Fruit fly (Drosophila melanogaster) whole organism, embryonic: ENCODE measurements around the gene CG12420.

Source experiments
- ATbp ChIP-seq: fragments of 200-800 bp; sonication (Bioruptor generic); optimal IDR thresholded peaks from 2 replicates; lab custom pipeline; 2017; ENCODE audit warnings: missing biosample characterization, mild to moderate bottlenecking, missing genetic modification characterization, missing genetic modification reagents
- Ada2b ChIP-seq: fragments of 200-800 bp; sonication (Bioruptor generic); IDR thresholded peaks from 2 replicates; pipeline ENCODE4 v1.3.6; 2022; ENCODE audit warnings: missing biosample characterization, missing genetic modification characterization
- B-H1 ChIP-seq: fragments of 200-800 bp; sonication (Bioruptor generic); IDR thresholded peaks from 3 replicates; pipeline ENCODE4 v1.3.6; 2022; ENCODE audit warnings: missing biosample characterization, missing genetic modification characterization
- CG11093 ChIP-seq: fragments of 200-800 bp; sonication (Bioruptor generic); IDR thresholded peaks from 3 replicates; pipeline ENCODE4 v1.3.6; 2022; ENCODE audit warnings: missing biosample characterization, missing genetic modification characterization
- CG12299 ChIP-seq: fragments of 200-800 bp; sonication (Bioruptor generic); optimal IDR thresholded peaks from 2 replicates; lab custom pipeline; 2018; ENCODE audit warnings: missing biosample characterization, mild to moderate bottlenecking, missing genetic modification characterization
- CG13296 ChIP-seq: fragments of 200-800 bp; sonication (Bioruptor generic); optimal IDR thresholded peaks from 3 replicates; lab custom pipeline; 2018; ENCODE audit warnings: missing biosample characterization, mild to moderate bottlenecking, missing genetic modification characterization
- CG13894 ChIP-seq: fragments of 200-800 bp; sonication (Bioruptor generic); optimal IDR thresholded peaks from 3 replicates; lab custom pipeline; 2018; ENCODE audit warnings: missing biosample characterization, mild to moderate bottlenecking, missing genetic modification characterization, moderate library complexity
- CG14441 ChIP-seq: fragments of 200-800 bp; sonication (Bioruptor generic); IDR thresholded peaks from 2 replicates; pipeline ENCODE4 v1.3.6; 2022; ENCODE audit warnings: missing biosample characterization, missing genetic modification characterization
- CG15011 ChIP-seq: fragments of 200-800 bp; sonication (Bioruptor generic); optimal IDR thresholded peaks from 3 replicates; lab custom pipeline; 2018; ENCODE audit warnings: missing biosample characterization, mild to moderate bottlenecking, missing genetic modification characterization
- CG15514 ChIP-seq: fragments of 200-800 bp; sonication (Bioruptor generic); optimal IDR thresholded peaks from 3 replicates; lab custom pipeline; 2017; ENCODE audit warnings: missing biosample characterization, missing genetic modification characterization, mild to moderate bottlenecking, moderate library complexity, missing genetic modification reagents
- CG1602 ChIP-seq: fragments of 200-800 bp; sonication (Bioruptor generic); optimal IDR thresholded peaks from 3 replicates; lab custom pipeline; 2016; ENCODE audit warnings: missing biosample characterization, missing genetic modification characterization
- CG17385 ChIP-seq: fragments of 200-800 bp; sonication (Bioruptor generic); optimal IDR thresholded peaks from 3 replicates; lab custom pipeline; 2018; ENCODE audit warnings: missing biosample characterization, mild to moderate bottlenecking, missing genetic modification characterization
- CG17829 ChIP-seq: fragments of 200-800 bp; optimal IDR thresholded peaks from 2 replicates; lab custom pipeline; 2019; ENCODE audit warnings: missing biosample characterization, mild to moderate bottlenecking, missing genetic modification characterization, moderate library complexity
- CG18262 ChIP-seq: fragments of 200-800 bp; optimal IDR thresholded peaks from 3 replicates; lab custom pipeline; 2019; ENCODE audit warnings: missing biosample characterization, mild to moderate bottlenecking, missing genetic modification characterization, moderate library complexity
- CG18476 ChIP-seq: fragments of 200-800 bp; sonication (Bioruptor generic); optimal IDR thresholded peaks from 2 replicates; lab custom pipeline; 2016; ENCODE audit warnings: missing biosample characterization, mild to moderate bottlenecking, missing genetic modification characterization
- CG31224 ChIP-seq: fragments of 200-800 bp; sonication (Bioruptor generic); IDR thresholded peaks from 2 replicates; pipeline ENCODE4 v1.3.6; 2022; ENCODE audit warnings: missing biosample characterization, missing genetic modification characterization
- CG33213 ChIP-seq: fragments of 200-800 bp; sonication (Bioruptor generic); optimal IDR thresholded peaks from 3 replicates; lab custom pipeline; 2016; ENCODE audit warnings: missing biosample characterization, missing genetic modification characterization
- CG6689 ChIP-seq: fragments of 200-800 bp; sonication (Bioruptor generic); IDR thresholded peaks from 2 replicates; pipeline ENCODE4 v1.3.6; 2022; ENCODE audit warnings: missing biosample characterization, missing genetic modification characterization
- CG7357 ChIP-seq: fragments of 200-800 bp; sonication (Bioruptor generic); IDR thresholded peaks from 3 replicates; pipeline ENCODE4 v1.3.6; 2022; ENCODE audit warnings: missing biosample characterization, missing genetic modification characterization
- CG7963 ChIP-seq: fragments of 200-800 bp; sonication (Bioruptor generic); IDR thresholded peaks from 3 replicates; pipeline ENCODE4 v1.3.6; 2022; ENCODE audit warnings: missing biosample characterization, missing genetic modification characterization; ENCODE audit not compliant: partially characterized antibody
- CHES-1-like ChIP-seq: fragments of 200-800 bp; sonication (Bioruptor generic); optimal IDR thresholded peaks from 2 replicates; lab custom pipeline; 2016; ENCODE audit warnings: missing biosample characterization, missing genetic modification characterization
- CkIIα-i1 ChIP-seq: fragments of 200-800 bp; sonication (Bioruptor generic); IDR thresholded peaks from 2 replicates; pipeline ENCODE4 v1.3.6; 2022; ENCODE audit warnings: missing biosample characterization, missing genetic modification characterization
- CrebB ChIP-seq: fragments of 200-800 bp; sonication (Bioruptor generic); optimal IDR thresholded peaks from 3 replicates; lab custom pipeline; 2018; ENCODE audit warnings: missing biosample characterization, mild to moderate bottlenecking, missing genetic modification characterization
- Doc2 ChIP-seq: fragments of 200-800 bp; sonication (Bioruptor generic); IDR thresholded peaks from 2 replicates; pipeline ENCODE4 v1.3.6; 2022; ENCODE audit warnings: missing biosample characterization, missing genetic modification characterization
- Dp ChIP-seq: fragments of 200-800 bp; sonication (Bioruptor generic); optimal IDR thresholded peaks from 2 replicates; lab custom pipeline; 2018; ENCODE audit warnings: missing biosample characterization, mild to moderate bottlenecking, missing genetic modification characterization, moderate library complexity
- Ets65A ChIP-seq: fragments of 200-800 bp; sonication (Bioruptor generic); peaks from one replicate; lab custom pipeline; 2016; ENCODE audit warnings: missing biosample characterization, missing genetic modification characterization
- Hand ChIP-seq: fragments of 200-800 bp; sonication (Bioruptor generic); optimal IDR thresholded peaks from 2 replicates; lab custom pipeline; 2017; ENCODE audit warnings: mild to moderate bottlenecking, missing biosample characterization, missing genetic modification reagents, missing genetic modification characterization
- Hmx ChIP-seq: fragments of 200-800 bp; sonication (Bioruptor generic); optimal IDR thresholded peaks from 2 replicates; lab custom pipeline; 2016; ENCODE audit warnings: missing biosample characterization, missing genetic modification characterization
- Kr ChIP-seq: fragments of 200-800 bp; sonication (Bioruptor generic); optimal IDR thresholded peaks from 2 replicates; lab custom pipeline; 2017; ENCODE audit warnings: missing biosample characterization, mild to moderate bottlenecking, missing genetic modification characterization
- Oaz ChIP-seq: fragments of 200-800 bp; sonication (Bioruptor generic); IDR thresholded peaks from 2 replicates; pipeline ENCODE4 v1.3.6; 2022; ENCODE audit warnings: missing biosample characterization, missing genetic modification characterization
- Poxn ChIP-seq: fragments of 200-800 bp; sonication (Bioruptor generic); IDR thresholded peaks from 2 replicates; pipeline ENCODE4 v1.3.6; 2022; ENCODE audit warnings: missing biosample characterization, missing genetic modification characterization
- Rfx ChIP-seq: fragments of 200-800 bp; sonication (Bioruptor generic); IDR thresholded peaks from 2 replicates; pipeline ENCODE4 v1.3.6; 2022; ENCODE audit warnings: missing biosample characterization, missing genetic modification characterization
- chinmo ChIP-seq: fragments of 200-800 bp; sonication (Bioruptor generic); IDR thresholded peaks from 4 replicates; pipeline ENCODE4 v1.3.6; 2022; ENCODE audit warnings: missing biosample characterization, missing genetic modification characterization; ENCODE audit not compliant: partially characterized antibody
- dmrt99B ChIP-seq: fragments of 200-800 bp; sonication (Bioruptor generic); optimal IDR thresholded peaks from 2 replicates; lab custom pipeline; 2018; ENCODE audit warnings: missing biosample characterization, mild to moderate bottlenecking, missing genetic modification characterization, moderate library complexity
- gce ChIP-seq: fragments of 200-800 bp; sonication (Bioruptor generic); IDR thresholded peaks from 3 replicates; pipeline ENCODE4 v1.3.6; 2022; ENCODE audit warnings: missing biosample characterization, missing genetic modification characterization
- gfzf ChIP-seq: fragments of 200-800 bp; sonication (Bioruptor generic); optimal IDR thresholded peaks from 2 replicates; lab custom pipeline; 2016; ENCODE audit warnings: missing biosample characterization, mild to moderate bottlenecking, missing genetic modification characterization, moderate library complexity
- grau ChIP-seq: fragments of 200-800 bp; optimal IDR thresholded peaks from 3 replicates; lab custom pipeline; 2019; ENCODE audit warnings: missing biosample characterization, mild to moderate bottlenecking, missing genetic modification characterization, moderate library complexity
- gt ChIP-seq: fragments of 200-800 bp; sonication (Bioruptor generic); IDR thresholded peaks from 2 replicates; pipeline ENCODE4 v1.3.6; 2022; ENCODE audit warnings: missing biosample characterization, missing genetic modification characterization
- h ChIP-seq: fragments of >200 bp; optimal IDR thresholded peaks from 2 replicates; lab custom pipeline; 2017
- ken ChIP-seq: fragments of 200-800 bp; sonication (Bioruptor generic); IDR thresholded peaks from 3 replicates; pipeline ENCODE4 v1.3.6; 2022; ENCODE audit warnings: missing biosample characterization, missing genetic modification characterization
- nau ChIP-seq: fragments of 200-800 bp; sonication (Bioruptor generic); optimal IDR thresholded peaks from 3 replicates; lab custom pipeline; 2017; ENCODE audit warnings: missing biosample characterization, mild to moderate bottlenecking, missing genetic modification characterization, missing genetic modification reagents
- org-1 ChIP-seq: fragments of 200-800 bp; sonication (Bioruptor generic); optimal IDR thresholded peaks from 2 replicates; lab custom pipeline; 2017; ENCODE audit warnings: missing biosample characterization, missing genetic modification characterization
- pros ChIP-seq: fragments of 200-800 bp; sonication (Bioruptor generic); optimal IDR thresholded peaks from 3 replicates; lab custom pipeline; 2019; ENCODE audit warnings: missing biosample characterization, mild to moderate bottlenecking, missing genetic modification characterization, moderate library complexity
- psq ChIP-seq: fragments of 200-800 bp; sonication (Bioruptor generic); optimal IDR thresholded peaks from 2 replicates; lab custom pipeline; 2017; ENCODE audit warnings: missing biosample characterization, missing genetic modification characterization
- rib ChIP-seq: fragments of 200-800 bp; sonication (Bioruptor generic); IDR thresholded peaks from 2 replicates; pipeline ENCODE4 v1.3.6; 2022; ENCODE audit warnings: missing biosample characterization, missing genetic modification characterization
- so ChIP-seq: fragments of 200-800 bp; sonication (Bioruptor generic); IDR thresholded peaks from 3 replicates; pipeline ENCODE4 v1.3.6; 2022; ENCODE audit warnings: missing biosample characterization, missing genetic modification characterization
- tap ChIP-seq: fragments of 200-800 bp; optimal IDR thresholded peaks from 3 replicates; lab custom pipeline; 2019; ENCODE audit warnings: missing biosample characterization, mild to moderate bottlenecking, missing genetic modification characterization, moderate library complexity
- tio ChIP-seq: fragments of 200-800 bp; sonication (Bioruptor generic); optimal IDR thresholded peaks from 2 replicates; lab custom pipeline; 2017; ENCODE audit warnings: missing biosample characterization, missing genetic modification characterization, inconsistent platforms
- ttk ChIP-seq: fragments of 200-800 bp; sonication (Bioruptor generic); IDR thresholded peaks from 2 replicates; pipeline ENCODE4 v2.1.2; 2022; ENCODE audit warnings: missing biosample characterization, missing genetic modification characterization
- vfl ChIP-seq: fragments of 200-800 bp; sonication (Bioruptor generic); optimal IDR thresholded peaks from 2 replicates; lab custom pipeline; 2016; ENCODE audit warnings: missing biosample characterization, missing genetic modification characterization

Gene CG12420

DNA sequence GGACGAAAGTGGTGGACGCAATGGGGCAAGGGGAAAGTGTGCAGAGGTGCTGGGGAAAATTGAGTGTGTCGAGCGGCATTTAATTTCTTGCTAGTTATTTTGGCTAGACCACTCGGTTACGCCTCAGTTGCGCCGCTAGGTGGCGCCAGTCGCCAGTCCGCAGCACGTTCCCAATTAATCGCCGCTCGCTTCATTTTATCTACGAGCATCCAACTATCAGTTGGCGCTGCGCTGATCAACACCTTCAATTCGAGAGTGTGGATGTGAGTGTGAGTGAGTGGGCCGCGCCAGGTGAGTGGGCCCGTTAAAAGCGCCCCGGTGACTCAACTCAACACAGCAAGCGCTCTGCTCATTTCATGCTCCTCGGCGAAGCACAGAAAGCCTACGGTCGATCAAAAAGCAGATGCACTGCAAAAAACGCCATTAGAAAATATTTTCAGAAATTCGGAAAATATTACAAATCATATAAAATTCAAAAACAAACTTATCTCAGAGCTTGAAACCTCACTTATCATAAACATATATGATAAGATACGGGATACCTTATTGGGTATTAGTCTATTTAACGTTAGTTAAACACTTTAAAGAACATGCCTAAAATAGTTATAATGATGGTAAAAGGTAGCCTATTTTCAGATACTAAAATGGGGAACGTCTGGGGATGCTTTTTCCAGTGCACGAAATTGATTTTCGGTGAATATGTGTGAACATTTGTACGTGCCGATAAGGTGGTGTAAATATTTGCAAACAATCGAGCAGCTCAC is 45.8 kb downstream of the CG12420 start (continued):
- TF ChIP-seq Poxn (0 out of 2 replicates have a peak, but pooled peaks have one; percentile 13), gce (0 out of 3 replicates have a peak, but pooled peaks have one; percentile 37), CG6689 (peak; percentile 83), CG18262 (tag; lab: Kevin White, UChicago) (peak; percentile 82), ATbp (GFP tag; lab: Kevin White, UChicago) (peak; percentile 78), Hmx (GFP tag; lab: Kevin White, UChicago) (peak; percentile 62), B-H1 (GFP tag; lab: Robert Waterston, UW) (peak; percentile 58), dmrt99B (tag; lab: Kevin White, UChicago) (peak; percentile 91), CG13894 (tag; lab: Kevin White, UChicago) (peak; percentile 64), psq (GFP tag; lab: Kevin White, UChicago) (peak; percentile 47), CG12299 (peak; percentile 60), CG15011 (GFP tag; lab: Kevin White, UChicago) (peak; percentile 80), Dp (GFP tag; lab: Kevin White, UChicago) (no peak), CrebB (tag; lab: Kevin White, UChicago) (peak; percentile 65), CG15514 (GFP tag; lab: Kevin White, UChicago) (peak; percentile 69), CHES-1-like (peak; percentile 76), tio (GFP tag; lab: Kevin White, UChicago) (peak; percentile 82), CG31224 (GFP tag; lab: Robert Waterston, UW) (peak; percentile 56), h (no peak), rib (GFP tag; lab: Robert Waterston, UW) (peak; percentile 11; the same call in 1 of the 2 replicates), CG14441 (GFP tag; lab: Robert Waterston, UW) (peak; percentile 79), grau (tag; lab: Kevin White, UChicago) (peak; percentile 89), pros (GFP tag; lab: Kevin White, UChicago) (no peak), CG11093 (GFP tag; lab: Robert Waterston, UW) (peak; percentile 60; the same call in 2 of the 3 replicates), CG13296 (GFP tag; lab: Kevin White, UChicago) (peak; percentile 81), vfl (GFP tag; lab: Kevin White, UChicago) (peak; percentile 47), tap (tag; lab: Kevin White, UChicago) (peak; percentile 77), CG33213 (peak; percentile 59), gfzf (no peak), gt (GFP tag; lab: Robert Waterston, UW) (no peak), CkIIα-i1 (GFP tag; lab: Robert Waterston, UW) (0 out of 2 replicates have a peak, but pooled peaks have one; percentile 30), CG18476 (GFP tag; lab: Kevin White, UChicago) (peak; percentile 63), nau (GFP tag; lab: Kevin White, UChicago) (peak; percentile 79), CG7963 (no peak), Kr (GFP tag; lab: Kevin White, UChicago) (no peak), ttk (GFP tag; lab: Robert Waterston, UW) (peak; percentile 56), Ada2b (GFP tag; lab: Robert Waterston, UW) (peak; percentile 68), Hand (peak; percentile 82), CG1602 (GFP tag; lab: Kevin White, UChicago) (peak; percentile 66), so (peak; percentile 74; the same call in 1 of the 3 replicates), CG7357 (GFP tag; lab: Robert Waterston, UW) (peak; percentile 74), Oaz (peak; percentile 62), Ets65A (GFP tag; lab: Kevin White, UChicago) (peak; percentile 97), ken (GFP tag; lab: Robert Waterston, UW) (peak; percentile 38; the same call in 1 of the 3 replicates), org-1 (GFP tag; lab: Kevin White, UChicago) (peak; percentile 84), CG17385 (GFP tag; lab: Kevin White, UChicago) (peak; percentile 83), CG17829 (tag; lab: Kevin White, UChicago) (peak; percentile 84), chinmo (GFP tag; lab: Robert Waterston, UW) (peak; percentile 69; the same call in 1 of the 4 replicates), Doc2 (GFP tag; lab: Robert Waterston, UW) (no peak), Rfx (GFP tag; lab: Robert Waterston, UW) (peak; percentile 83)
